Worm (Caenorhabditis elegans): Measurements from ENCODE around the gene chil-7.

DNA sequence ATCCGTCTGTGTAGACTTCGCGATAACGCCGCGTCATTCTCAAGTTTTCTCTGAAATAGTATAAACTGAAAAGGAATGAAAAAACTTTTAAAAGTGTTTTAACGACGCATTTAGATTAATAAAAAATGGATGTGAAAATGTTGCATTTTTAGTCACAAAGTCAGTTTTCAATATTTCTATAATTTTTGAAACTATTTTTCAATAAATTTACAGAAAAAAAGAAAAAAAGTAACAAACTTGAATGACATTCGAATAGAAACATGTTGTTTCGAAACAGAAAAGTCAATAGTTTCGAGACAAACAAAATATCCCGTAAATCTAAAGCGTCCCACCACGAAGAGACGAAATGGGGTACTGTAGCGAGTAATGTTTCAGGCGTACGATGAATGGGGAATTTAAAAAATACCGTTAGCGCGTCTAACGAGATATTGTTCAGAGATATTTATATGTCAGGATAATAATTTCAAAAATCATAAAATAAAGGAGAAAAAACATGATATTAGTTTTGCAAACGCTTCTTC is 28.9 kb downstream of the chil-7 start, which contains the start of gene rnh-1.2:
- no peak for TF ChIP-seq F13H6.1 (tag; optimal IDR thresholded peaks at IDR 0.05)
- no peak for TF ChIP-seq fax-1 (tag; optimal IDR thresholded peaks at IDR 0.05)
